Worm (Caenorhabditis elegans) whole organism, midembryonic: ENCODE measurements around the gene ckc-1.

Experiments
- T22C8.4 ChIP-seq: fragments of 200-800 bp; sonication (Bioruptor generic); IDR thresholded peaks from 2 replicates; pipeline ENCODE4 v1.3.6; 2022; ENCODE audit warnings: missing genetic modification characterization, missing compliant biosample characterization
- cog-1 ChIP-seq: sonication (generic microtip); optimal IDR thresholded peaks from 2 replicates; lab custom pipeline; 2016; ENCODE audit warnings: missing genetic modification characterization, missing compliant biosample characterization
- flt-1 ChIP-seq: fragments of 200-800 bp; sonication (Bioruptor generic); IDR thresholded peaks from 2 replicates; pipeline ENCODE4 v1.3.6; 2022; ENCODE audit warnings: missing genetic modification characterization, missing compliant biosample characterization
- klf-2 ChIP-seq: fragments of 200-800 bp; sonication (Bioruptor generic); conservative IDR thresholded peaks from 2 replicates; pipeline ENCODE4 v1.3.6; 2022; ENCODE audit warnings: missing genetic modification reagents, missing genetic modification characterization, missing compliant biosample characterization
- med-1 ChIP-seq: sonication (generic microtip); optimal IDR thresholded peaks from 2 replicates; lab custom pipeline; 2017; ENCODE audit warnings: missing genetic modification characterization, mild to moderate bottlenecking, missing compliant biosample characterization, antibody characterized with exemption, missing genetic modification reagents; ENCODE audit not compliant: insufficient read depth
- ref-1 ChIP-seq: fragments of 200-800 bp; sonication (Bioruptor generic); conservative IDR thresholded peaks from 2 replicates; pipeline ENCODE4 v1.3.6; 2022; ENCODE audit warnings: missing genetic modification reagents, missing genetic modification characterization, missing compliant biosample characterization
- tab-1 ChIP-seq: fragments of 200-800 bp; sonication (Bioruptor generic); IDR thresholded peaks from 2 replicates; pipeline ENCODE4 v1.3.6; 2022; ENCODE audit warnings: missing genetic modification characterization, missing compliant biosample characterization
- ztf-23 ChIP-seq: fragments of 200-800 bp; sonication (Bioruptor generic); IDR thresholded peaks from 2 replicates; pipeline ENCODE4 v1.3.6; 2022; ENCODE audit warnings: missing genetic modification reagents, missing genetic modification characterization, missing compliant biosample characterization
- ztf-29 ChIP-seq: fragments of 200-800 bp; sonication (Bioruptor generic); IDR thresholded peaks from 2 replicates; pipeline ENCODE4 v1.3.6; 2022; ENCODE audit warnings: missing genetic modification reagents, missing genetic modification characterization, missing compliant biosample characterization

Gene ckc-1

DNA sequence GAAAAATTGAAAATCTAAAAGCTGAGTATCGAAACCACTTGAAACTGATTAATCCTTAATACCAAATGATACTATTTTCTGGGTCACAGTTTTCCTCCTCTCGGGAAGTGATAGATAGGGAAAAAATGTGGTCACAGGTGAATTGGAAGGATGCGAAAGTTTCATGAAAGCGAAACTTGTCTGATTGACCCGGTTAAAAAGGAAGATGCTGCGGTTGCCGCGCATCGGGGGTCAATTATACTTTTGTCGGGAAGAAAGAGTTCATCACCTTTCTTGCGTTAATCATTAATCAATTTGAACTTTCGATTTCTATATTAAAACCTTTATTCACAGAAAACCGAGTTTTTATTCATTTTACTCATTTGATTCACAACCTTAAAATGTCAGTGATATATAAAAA, 20.6 kb downstream of the ckc-1 start:
- TF ChIP-seq med-1 (GFP tag; lab: Kevin White, UChicago) (no peak), ref-1 (GFP tag; lab: Robert Waterston, UW) (no peak), ztf-23 (no peak)

DNA sequence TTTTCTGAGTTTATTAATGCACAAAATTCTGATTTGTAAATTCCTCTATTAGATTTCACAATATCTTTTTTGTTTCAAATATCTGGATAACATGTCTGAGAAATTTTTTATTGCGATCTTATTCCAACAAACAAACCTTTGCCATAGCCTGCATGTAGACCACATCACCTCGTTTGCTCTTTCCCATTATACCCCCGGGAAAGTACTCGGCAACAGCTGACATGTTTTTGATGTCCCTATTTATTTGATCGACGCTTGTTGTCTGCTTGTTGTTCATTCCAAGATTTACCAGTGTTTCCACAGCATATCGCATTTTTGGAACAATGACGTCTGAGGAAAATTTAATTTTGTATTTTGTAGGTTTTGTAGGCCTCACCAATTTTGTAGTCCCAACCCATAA, 23.5 kb downstream of the ckc-1 start:
- TF ChIP-seq flt-1 (GFP tag; lab: Robert Waterston, UW) (no peak), ztf-23 (no peak), klf-2 (GFP tag; lab: Robert Waterston, UW) (no peak), T22C8.4 (GFP tag; lab: Robert Waterston, UW) (no peak), med-1 (GFP tag; lab: Kevin White, UChicago) (no peak), cog-1 (tag; lab: Kevin White, UChicago) (no peak), tab-1 (no peak), ztf-29 (GFP tag; lab: Robert Waterston, UW) (no peak), ref-1 (GFP tag; lab: Robert Waterston, UW) (no peak)

DNA sequence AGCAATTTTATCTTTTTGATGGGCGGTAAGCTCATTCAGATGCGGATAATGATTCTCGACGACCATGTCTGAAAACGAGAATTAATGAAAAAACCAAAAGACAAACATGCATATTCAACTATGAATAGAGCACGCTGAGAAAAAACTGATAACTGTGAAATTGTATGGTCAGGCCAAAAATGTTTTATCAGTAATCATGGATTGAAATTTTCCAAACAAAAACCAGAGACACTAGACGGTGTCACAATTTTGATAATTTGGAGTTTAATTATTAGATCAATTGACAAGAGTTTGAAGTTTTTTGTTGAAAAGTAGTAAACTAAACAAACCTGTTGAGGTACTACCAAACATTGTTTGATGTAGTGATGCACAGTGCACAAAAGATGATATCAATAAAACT, 24.0 kb downstream of the ckc-1 start, which contains the start of gene cgr-1:
TSS of gene cgr-1 (minus strand) at position 68 of the 400 bp plus-strand sequence.
- no peak for TF ChIP-seq ztf-29 (GFP tag; lab: Robert Waterston, UW)
- TF ChIP-seq cog-1 (tag; lab: Kevin White, UChicago) = no peak
- TF ChIP-seq ztf-23 = no peak
- no peak for TF ChIP-seq ref-1 (GFP tag; lab: Robert Waterston, UW)
- TF ChIP-seq T22C8.4 (GFP tag; lab: Robert Waterston, UW) = no peak
- no peak for TF ChIP-seq klf-2 (GFP tag; lab: Robert Waterston, UW)
- no peak for TF ChIP-seq flt-1 (GFP tag; lab: Robert Waterston, UW)
- no peak for TF ChIP-seq tab-1
- TF ChIP-seq med-1 (GFP tag; lab: Kevin White, UChicago) = no peak

DNA sequence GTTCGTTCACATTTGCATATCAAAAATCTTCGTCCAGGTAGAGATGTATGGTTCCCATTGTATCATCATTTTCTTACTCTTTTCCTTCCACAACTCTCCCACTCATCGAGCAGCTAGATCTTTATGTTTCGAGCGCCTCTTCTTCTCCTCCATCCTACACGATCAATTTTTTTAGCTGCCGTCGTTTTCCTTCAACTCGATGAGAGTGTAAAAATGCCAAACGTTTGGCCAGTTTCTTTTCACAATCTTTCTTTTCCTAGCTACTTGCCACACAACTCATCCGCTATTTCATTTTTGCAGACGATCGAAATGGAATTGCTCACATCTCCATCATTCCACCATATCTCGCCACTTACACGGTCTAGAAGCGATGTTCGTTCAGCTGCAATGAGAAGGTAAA, 25.1 kb downstream of the ckc-1 start, which contains the start of gene C18B2.3:
TSS of gene C18B2.3 (plus strand) at position 301 of the 400 bp plus-strand sequence.
- TF ChIP-seq ztf-23 (no peak), tab-1 (no peak), klf-2 (GFP tag; lab: Robert Waterston, UW) (no peak), ref-1 (GFP tag; lab: Robert Waterston, UW) (no peak), ztf-29 (GFP tag; lab: Robert Waterston, UW) (no peak), flt-1 (GFP tag; lab: Robert Waterston, UW) (no peak), cog-1 (tag; lab: Kevin White, UChicago) (no peak), med-1 (GFP tag; lab: Kevin White, UChicago) (no peak), T22C8.4 (GFP tag; lab: Robert Waterston, UW) (no peak)

DNA sequence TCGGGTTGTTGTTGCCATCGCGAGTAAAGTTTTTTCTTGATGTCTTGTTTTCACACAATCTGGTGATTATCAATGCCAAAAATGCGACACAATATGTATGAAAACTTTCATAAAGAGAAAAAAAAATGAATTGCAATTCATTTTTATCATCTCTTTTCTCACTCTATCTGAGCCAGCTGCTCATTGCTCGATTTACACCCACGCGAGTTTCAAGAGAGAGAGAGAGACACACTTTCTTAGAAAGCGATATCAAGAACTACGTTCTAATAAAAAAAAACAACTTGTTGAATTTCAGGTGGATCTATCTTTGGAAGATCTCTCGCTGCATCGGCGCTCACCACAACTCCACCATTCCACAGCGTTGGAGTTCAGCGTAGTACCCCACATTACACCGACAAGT, 26.2 kb downstream of the ckc-1 start:
- TF ChIP-seq ref-1 (GFP tag; lab: Robert Waterston, UW) (no peak), cog-1 (tag; lab: Kevin White, UChicago) (no peak), klf-2 (GFP tag; lab: Robert Waterston, UW) (no peak), med-1 (GFP tag; lab: Kevin White, UChicago) (no peak), ztf-23 (no peak), flt-1 (GFP tag; lab: Robert Waterston, UW) (no peak), ztf-29 (GFP tag; lab: Robert Waterston, UW) (no peak), T22C8.4 (GFP tag; lab: Robert Waterston, UW) (no peak), tab-1 (no peak)

DNA sequence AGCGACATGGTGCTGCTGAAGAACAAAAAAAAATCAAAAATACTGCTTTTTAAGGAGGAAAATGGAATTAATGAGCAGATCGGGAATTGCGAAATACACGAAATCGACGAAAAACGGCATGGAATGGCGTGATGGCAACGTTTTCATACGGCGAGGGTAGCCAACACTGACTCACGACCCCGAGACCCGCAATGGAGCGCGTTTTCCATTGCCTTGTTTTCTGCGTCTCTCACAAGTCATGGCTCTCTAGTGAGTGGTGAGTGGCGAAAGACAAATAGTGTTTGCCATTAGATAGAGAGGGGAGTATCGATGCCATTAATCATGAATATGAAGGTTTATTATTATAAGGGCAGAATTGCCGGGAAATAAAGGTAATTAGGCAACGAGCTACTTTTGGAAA, 29.3 kb downstream of the ckc-1 start, which contains the start of gene C18B2.4:
TSS of gene C18B2.4 (minus strand) at position 15 of the 400 bp plus-strand sequence.
- TF ChIP-seq cog-1 (tag; lab: Kevin White, UChicago) (peak; percentile 76), tab-1 (0 out of 2 replicates have a peak, but pooled peaks have one; percentile 32), med-1 (GFP tag; lab: Kevin White, UChicago) (no peak), flt-1 (GFP tag; lab: Robert Waterston, UW) (no peak)

DNA sequence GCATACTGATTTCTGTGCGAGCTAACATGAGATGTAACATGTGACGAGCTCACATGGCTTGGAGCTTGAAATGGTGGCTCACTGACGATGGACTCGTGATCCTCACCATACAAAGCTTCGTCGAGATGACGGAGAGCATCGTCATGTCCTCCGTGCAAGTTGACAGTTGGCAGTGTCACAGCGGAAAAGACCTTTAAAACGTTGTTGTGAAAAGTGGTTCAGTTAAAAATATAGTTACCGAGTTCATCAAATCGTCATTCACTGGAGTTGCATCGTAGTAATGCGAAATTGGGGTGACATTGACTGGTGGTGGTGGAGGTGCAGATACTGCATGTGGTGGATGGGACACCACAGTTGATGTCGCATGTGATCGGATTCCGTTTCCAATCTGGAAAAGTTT, 34.0 kb downstream of the ckc-1 start:
- TF ChIP-seq med-1 (GFP tag; lab: Kevin White, UChicago) (no peak), ref-1 (GFP tag; lab: Robert Waterston, UW) (no peak), klf-2 (GFP tag; lab: Robert Waterston, UW) (no peak), flt-1 (GFP tag; lab: Robert Waterston, UW) (no peak), ztf-29 (GFP tag; lab: Robert Waterston, UW) (no peak), ztf-23 (no peak), T22C8.4 (GFP tag; lab: Robert Waterston, UW) (no peak), tab-1 (no peak), cog-1 (tag; lab: Kevin White, UChicago) (no peak)

DNA sequence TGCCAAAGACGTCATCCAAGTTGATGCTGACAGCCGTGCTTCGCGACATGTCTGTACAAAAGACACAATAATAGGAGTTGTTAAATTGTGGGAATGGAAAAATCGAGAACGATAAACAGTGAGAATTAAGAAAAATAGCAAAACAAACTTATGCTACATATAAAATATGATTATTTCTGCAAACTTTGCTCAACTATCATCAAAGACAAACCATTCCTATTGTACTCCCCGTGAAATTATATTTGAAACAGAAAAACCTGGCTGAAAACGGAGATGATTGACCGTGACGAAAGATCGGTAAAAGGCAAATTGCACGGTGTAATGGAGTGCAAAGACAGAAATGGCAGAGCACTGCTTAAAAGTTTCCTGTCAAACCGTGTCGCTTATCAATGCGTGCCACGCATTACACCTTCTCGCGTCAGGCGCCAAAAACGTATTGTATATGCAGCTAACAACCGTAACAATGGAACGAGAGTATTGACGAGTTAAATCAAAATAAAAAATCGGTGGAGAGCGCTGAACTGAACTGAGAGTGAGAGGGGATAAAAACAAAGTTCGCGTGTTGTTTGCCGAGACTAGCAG, 34.7 kb downstream of the ckc-1 start, which contains the start of gene C18B2.5:
TSS of gene C18B2.5 (minus strand) at position 51 of the 582 bp plus-strand sequence.
- TF ChIP-seq T22C8.4 (GFP tag; lab: Robert Waterston, UW) = no peak
- no peak for TF ChIP-seq ztf-23
- TF ChIP-seq cog-1 (tag; lab: Kevin White, UChicago) = no peak
- TF ChIP-seq flt-1 (GFP tag; lab: Robert Waterston, UW) = no peak
- TF ChIP-seq klf-2 (GFP tag; lab: Robert Waterston, UW) = no peak
- TF ChIP-seq med-1 (GFP tag; lab: Kevin White, UChicago) = no peak

DNA sequence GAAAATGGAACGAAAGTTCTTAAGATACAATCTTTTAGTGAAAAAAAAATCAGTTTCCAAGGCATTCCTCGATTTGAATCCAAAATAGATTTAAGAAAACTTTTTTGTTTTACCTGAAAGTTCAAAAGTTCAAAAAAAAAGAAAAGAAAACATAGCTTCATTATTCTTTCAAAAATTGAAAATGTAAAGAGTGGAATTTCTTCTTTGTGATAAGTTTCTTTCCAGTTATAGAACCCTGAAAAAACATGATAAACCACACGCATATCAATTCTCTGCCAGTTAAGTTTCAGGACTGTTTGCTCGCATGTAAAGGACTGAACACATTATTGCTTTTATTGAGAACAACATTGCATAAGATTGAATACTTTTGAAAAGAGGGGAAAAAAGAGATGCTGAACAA, 35.3 kb downstream of the ckc-1 start:
- TF ChIP-seq tab-1 (no peak), ztf-23 (no peak), T22C8.4 (GFP tag; lab: Robert Waterston, UW) (no peak), med-1 (GFP tag; lab: Kevin White, UChicago) (no peak), cog-1 (tag; lab: Kevin White, UChicago) (no peak), ztf-29 (GFP tag; lab: Robert Waterston, UW) (no peak), ref-1 (GFP tag; lab: Robert Waterston, UW) (no peak), flt-1 (GFP tag; lab: Robert Waterston, UW) (no peak), klf-2 (GFP tag; lab: Robert Waterston, UW) (no peak)
